Fruit fly (Drosophila melanogaster): ENCODE results near the gene CG14384.

The CG14384 gene

DNA sequence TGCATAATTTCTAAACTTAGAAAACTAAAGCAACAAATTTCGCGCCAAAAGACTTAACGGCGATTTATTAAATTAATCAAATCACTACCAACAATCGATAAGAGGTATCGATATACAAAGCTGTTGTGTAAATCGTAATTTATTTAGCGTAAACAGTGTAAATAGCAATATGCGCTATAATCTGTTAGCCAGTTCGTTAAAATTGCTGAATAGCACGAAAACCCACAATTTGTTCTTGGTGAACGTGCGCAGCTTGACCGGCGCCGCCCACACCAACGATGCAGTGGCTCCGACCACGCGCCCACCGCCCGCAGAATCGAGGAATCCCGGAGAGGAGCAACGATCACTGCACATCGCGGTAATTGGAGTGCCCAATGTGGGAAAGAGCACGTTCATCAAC lies 28.0 kb upstream of the CG14384 start, which contains the start of gene CG7488:
Gene CG7488 (plus strand): TSS at position 99 of the 400 bp plus-strand sequence.
- peak; percentile 25 for TF ChIP-seq CG9437 (GFP tag; optimal IDR thresholded peaks at IDR 0.05)
- no peak for TF ChIP-seq GATAe (GFP tag; conservative IDR thresholded peaks at IDR 0.05)
- TF ChIP-seq Sry-δ (GFP tag; optimal IDR thresholded peaks at IDR 0.05), result peak; percentile 69
- no peak for TF ChIP-seq Nf-YC (tag; optimal IDR thresholded peaks at IDR 0.05)
- no peak for TF ChIP-seq H2.0 (GFP tag; IDR thresholded peaks at IDR 0.05)
- TF ChIP-seq CG12659 (GFP tag; optimal IDR thresholded peaks at IDR 0.05), result peak; percentile 17
- TF ChIP-seq Ets97D (GFP tag; optimal IDR thresholded peaks at IDR 0.05), result no peak
- TF ChIP-seq fd64A (GFP tag; optimal IDR thresholded peaks at IDR 0.05), result no peak
- TF ChIP-seq ac (GFP tag; optimal IDR thresholded peaks at IDR 0.05), result no peak
- no peak for TF ChIP-seq Hmx (GFP tag; optimal IDR thresholded peaks at IDR 0.05)
- TF ChIP-seq Usf (GFP tag; optimal IDR thresholded peaks at IDR 0.05), result no peak
- TF ChIP-seq CG8924 (tag; optimal IDR thresholded peaks at IDR 0.05), result no peak
- no peak for TF ChIP-seq CG9797 (GFP tag; optimal IDR thresholded peaks at IDR 0.05)
- no peak for TF ChIP-seq shn (GFP tag; optimal IDR thresholded peaks at IDR 0.05)
- peak; percentile 90 for TF ChIP-seq Doc3 (GFP tag; IDR thresholded peaks at IDR 0.05; ENCODE audit: partially characterized antibody)
- no peak for TF ChIP-seq CG14050 (GFP tag; IDR thresholded peaks at IDR 0.05)
- TF ChIP-seq chinmo (GFP tag; IDR thresholded peaks at IDR 0.05; ENCODE audit: partially characterized antibody), result 0 out of 4 replicates have a peak, but pooled peaks have one; percentile 36
- peak; percentile 83; the same call in 2 of the 3 replicates for TF ChIP-seq mld (GFP tag; IDR thresholded peaks at IDR 0.05; ENCODE audit: partially characterized antibody)
- no peak for TF ChIP-seq CG12769 (tag; optimal IDR thresholded peaks at IDR 0.05)
- TF ChIP-seq E2f2 (GFP tag; IDR thresholded peaks at IDR 0.05), result peak; percentile 91
- TF ChIP-seq wdn (GFP tag; IDR thresholded peaks at IDR 0.05), result no peak
- peak; percentile 89 for TF ChIP-seq CG6791 (GFP tag; IDR thresholded peaks at IDR 0.05; ENCODE audit: partially characterized antibody)
- no peak for TF ChIP-seq CG2120 (GFP tag; optimal IDR thresholded peaks at IDR 0.05)
- no peak for TF ChIP-seq Dip2 (GFP tag; IDR thresholded peaks at IDR 0.05)
- no peak for TF ChIP-seq wor (GFP tag; IDR thresholded peaks at IDR 0.05)
- TF ChIP-seq Deaf1 (tag; optimal IDR thresholded peaks at IDR 0.05), result no peak
- no peak for TF ChIP-seq dysf (GFP tag; IDR thresholded peaks at IDR 0.05)
- no peak for TF ChIP-seq CG33213 (GFP tag; optimal IDR thresholded peaks at IDR 0.05)
- TF ChIP-seq stc (GFP tag; IDR thresholded peaks at IDR 0.05), result no peak
- no peak for TF ChIP-seq corto (GFP tag; optimal IDR thresholded peaks at IDR 0.05)
- TF ChIP-seq Bdp1 (GFP tag; optimal IDR thresholded peaks at IDR 0.05), result no peak
- TF ChIP-seq trh (GFP tag; optimal IDR thresholded peaks at IDR 0.05), result no peak
- no peak for TF ChIP-seq Lim3 (GFP tag; IDR thresholded peaks at IDR 0.05)
- no peak for TF ChIP-seq CG4820 (GFP tag; optimal IDR thresholded peaks at IDR 0.05)
- TF ChIP-seq CG5953 (GFP tag; IDR thresholded peaks at IDR 0.05), result no peak
- TF ChIP-seq CG3838 (GFP tag; optimal IDR thresholded peaks at IDR 0.05), result no peak
- TF ChIP-seq NC2α (GFP tag; optimal IDR thresholded peaks at IDR 0.05), result no peak
- TF ChIP-seq Dbx (GFP tag; IDR thresholded peaks at IDR 0.05), result no peak
- no peak for TF ChIP-seq dmrt11E (tag; optimal IDR thresholded peaks at IDR 0.05)
- no peak for TF ChIP-seq CG1792 (GFP tag; optimal IDR thresholded peaks at IDR 0.05)
- TF ChIP-seq vfl (GFP tag; optimal IDR thresholded peaks at IDR 0.05), result no peak
- no peak for TF ChIP-seq CG18619 (GFP tag; optimal IDR thresholded peaks at IDR 0.05)
- no peak for TF ChIP-seq CG8478 (optimal IDR thresholded peaks at IDR 0.05)
- peak; percentile 80 for TF ChIP-seq CG2116 (GFP tag; optimal IDR thresholded peaks at IDR 0.05)
- TF ChIP-seq D (optimal IDR thresholded peaks at IDR 0.05), result no peak
- no peak for TF ChIP-seq D (GFP tag; optimal IDR thresholded peaks at IDR 0.05)
- no peak for TF ChIP-seq HLHmδ (GFP tag; optimal IDR thresholded peaks at IDR 0.05)
- no peak for TF ChIP-seq gsb (GFP tag; IDR thresholded peaks at IDR 0.05)
- peak; percentile 54 for TF ChIP-seq YL-1 (GFP tag; optimal IDR thresholded peaks at IDR 0.05)
- TF ChIP-seq Bteb2 (GFP tag; optimal IDR thresholded peaks at IDR 0.05), result no peak
- TF ChIP-seq cwo (GFP tag; optimal IDR thresholded peaks at IDR 0.05), result no peak
- peak; percentile 30 for TF ChIP-seq CG4617 (GFP tag; optimal IDR thresholded peaks at IDR 0.05; ENCODE audit: borderline replicate concordance)
- no peak for TF ChIP-seq slbo (GFP tag; IDR thresholded peaks at IDR 0.05)

Data from whole organism, embryonic.